Worm (Caenorhabditis elegans) whole organism, L2 larva: ENCODE data around the gene F57A8.1.

Experiments
- C34F6.9 ChIP-seq: fragments of 150-350 bp; optimal IDR thresholded peaks from 2 replicates; lab custom pipeline; 2014; ENCODE audit warnings: missing biosample characterization, missing genetic modification characterization
- F13H6.1 ChIP-seq: sonication (generic microtip); optimal IDR thresholded peaks from 2 replicates; lab custom pipeline; 2016; ENCODE audit warnings: missing genetic modification characterization, missing compliant biosample characterization
- R02D3.7 ChIP-seq: fragments of 150-350 bp; optimal IDR thresholded peaks from 2 replicates; lab custom pipeline; 2014; ENCODE audit warnings: missing biosample characterization, missing genetic modification characterization
- Y55F3AM.14 ChIP-seq: fragments of 200-800 bp; sonication (Bioruptor generic); optimal IDR thresholded peaks from 2 replicates; lab custom pipeline; 2018; ENCODE audit warnings: mild to moderate bottlenecking, missing genetic modification characterization, missing compliant biosample characterization
- ZK546.5 ChIP-seq: sonication (generic microtip); optimal IDR thresholded peaks from 2 replicates; lab custom pipeline; 2017; ENCODE audit warnings: missing biosample characterization, missing genetic modification characterization
- alr-1 ChIP-seq: fragments of 150-350 bp; optimal IDR thresholded peaks from 2 replicates; lab custom pipeline; 2014; ENCODE audit warnings: missing biosample characterization, missing genetic modification characterization
- aly-2 ChIP-seq: fragments of 150-350 bp; optimal IDR thresholded peaks from 2 replicates; lab custom pipeline; 2014; ENCODE audit warnings: missing biosample characterization, missing genetic modification characterization
- ama-1 ChIP-seq: fragments of 150-350 bp; optimal IDR thresholded peaks from 2 replicates; lab custom pipeline; 2018; ENCODE audit warnings: inconsistent platforms
- blmp-1 ChIP-seq: sonication (generic microtip); optimal IDR thresholded peaks from 2 replicates; lab custom pipeline; 2017; ENCODE audit warnings: missing genetic modification characterization, mild to moderate bottlenecking, missing compliant biosample characterization, antibody characterized with exemption, moderate library complexity; ENCODE audit not compliant: insufficient read depth
- ceh-16 ChIP-seq: fragments of 150-350 bp; optimal IDR thresholded peaks from 2 replicates; lab custom pipeline; 2014; ENCODE audit warnings: missing biosample characterization, missing genetic modification characterization
- ceh-82 ChIP-seq: fragments of 150-350 bp; optimal IDR thresholded peaks from 2 replicates; lab custom pipeline; 2014; ENCODE audit warnings: missing biosample characterization, missing genetic modification characterization
- crh-2 ChIP-seq: sonication (generic microtip); optimal IDR thresholded peaks from 2 replicates; lab custom pipeline; 2017; ENCODE audit warnings: missing biosample characterization, missing genetic modification characterization
- dmd-4 ChIP-seq: sonication (generic microtip); optimal IDR thresholded peaks from 2 replicates; lab custom pipeline; 2017; ENCODE audit warnings: missing biosample characterization, missing genetic modification characterization
- egl-27 ChIP-seq: sonication (generic microtip); optimal IDR thresholded peaks from 3 replicates; lab custom pipeline; 2017; ENCODE audit warnings: missing biosample characterization, missing genetic modification reagents, missing genetic modification characterization
- elt-1 ChIP-seq: fragments of 150-350 bp; optimal IDR thresholded peaks from 2 replicates; lab custom pipeline; 2014; ENCODE audit warnings: missing biosample characterization, missing genetic modification characterization
- elt-3 ChIP-seq: sonication (generic microtip); optimal IDR thresholded peaks from 2 replicates; lab custom pipeline; 2017; ENCODE audit warnings: missing biosample characterization, missing genetic modification characterization
- fos-1 ChIP-seq: fragments of 150-350 bp; optimal IDR thresholded peaks from 2 replicates; lab custom pipeline; 2014; ENCODE audit warnings: missing biosample characterization, missing genetic modification characterization
- gmeb-1 ChIP-seq: fragments of 150-350 bp; optimal IDR thresholded peaks from 2 replicates; lab custom pipeline; 2014; ENCODE audit warnings: missing biosample characterization, missing genetic modification characterization
- lin-11 ChIP-seq: fragments of 150-350 bp; sonication (generic microtip); optimal IDR thresholded peaks from 2 replicates; lab custom pipeline; 2014; ENCODE audit warnings: missing biosample characterization, missing genetic modification characterization, inconsistent platforms, mixed read lengths
- lin-13 ChIP-seq: fragments of 150-350 bp; optimal IDR thresholded peaks from 2 replicates; lab custom pipeline; 2014; ENCODE audit warnings: missing biosample characterization, missing genetic modification reagents, missing genetic modification characterization
- lin-39 ChIP-seq: fragments of 150-350 bp; optimal IDR thresholded peaks from 2 replicates; lab custom pipeline; 2014; ENCODE audit warnings: missing biosample characterization, missing genetic modification reagents, missing genetic modification characterization
- lsy-2 ChIP-seq, 2 experiments: fragments of 150-350 bp in 1 of 2; sonication (generic microtip) in 1 of 2; optimal IDR thresholded peaks; 2 replicates each; lab custom pipeline; 2014 to 2017; ENCODE audit warnings: missing biosample characterization in 2 of 2, missing genetic modification characterization in 2 of 2
- mab-5 ChIP-seq: fragments of 150-350 bp; optimal IDR thresholded peaks from 2 replicates; lab custom pipeline; 2014; ENCODE audit warnings: missing biosample characterization, missing genetic modification characterization
- mbf-1 ChIP-seq: sonication (generic microtip); optimal IDR thresholded peaks from 2 replicates; lab custom pipeline; 2017; ENCODE audit warnings: missing biosample characterization, missing genetic modification characterization
- mdl-1 ChIP-seq, 2 experiments: fragments of 150-350 bp in 1 of 2; sonication (generic microtip) in 1 of 2; optimal IDR thresholded peaks; 2 replicates each; lab custom pipeline; 2017; ENCODE audit warnings: missing biosample characterization in 2 of 2, missing genetic modification characterization in 2 of 2
- nhr-10 ChIP-seq: sonication (generic microtip); optimal IDR thresholded peaks from 2 replicates; lab custom pipeline; 2017; ENCODE audit warnings: missing biosample characterization, missing genetic modification characterization
- nhr-11 ChIP-seq: fragments of 150-350 bp; optimal IDR thresholded peaks from 2 replicates; lab custom pipeline; 2014; ENCODE audit warnings: missing biosample characterization, missing genetic modification characterization
- nhr-12 ChIP-seq: fragments of 150-350 bp; optimal IDR thresholded peaks from 2 replicates; lab custom pipeline; 2014; ENCODE audit warnings: missing biosample characterization, missing genetic modification characterization
- nhr-129 ChIP-seq: fragments of 150-350 bp; optimal IDR thresholded peaks from 2 replicates; lab custom pipeline; 2014; ENCODE audit warnings: missing biosample characterization, missing genetic modification characterization
- nhr-21 ChIP-seq: fragments of 150-350 bp; optimal IDR thresholded peaks from 2 replicates; lab custom pipeline; 2014; ENCODE audit warnings: missing biosample characterization, missing genetic modification characterization
- nhr-23 ChIP-seq: fragments of 150-350 bp; optimal IDR thresholded peaks from 2 replicates; lab custom pipeline; 2014; ENCODE audit warnings: missing biosample characterization, missing genetic modification reagents, missing genetic modification characterization
- nhr-237 ChIP-seq: fragments of 150-350 bp; optimal IDR thresholded peaks from 2 replicates; lab custom pipeline; 2014; ENCODE audit warnings: missing biosample characterization, missing genetic modification characterization
- nhr-25 ChIP-seq: fragments of 150-350 bp; sonication (generic microtip); optimal IDR thresholded peaks from 3 replicates; lab custom pipeline; 2014; ENCODE audit warnings: missing biosample characterization, missing genetic modification characterization
- nhr-6 ChIP-seq: fragments of 150-350 bp; optimal IDR thresholded peaks from 2 replicates; lab custom pipeline; 2014; ENCODE audit warnings: missing biosample characterization, missing genetic modification characterization
- nhr-77 ChIP-seq: fragments of 150-350 bp; optimal IDR thresholded peaks from 2 replicates; lab custom pipeline; 2014; ENCODE audit warnings: missing biosample characterization, missing genetic modification characterization
- peb-1 ChIP-seq: fragments of 150-350 bp; optimal IDR thresholded peaks from 2 replicates; lab custom pipeline; 2014; ENCODE audit warnings: missing biosample characterization, missing genetic modification characterization
- sem-4 ChIP-seq: fragments of 150-350 bp; optimal IDR thresholded peaks from 2 replicates; lab custom pipeline; 2014; ENCODE audit warnings: missing biosample characterization, missing genetic modification reagents, missing genetic modification characterization
- skn-1 ChIP-seq: sonication (generic microtip); optimal IDR thresholded peaks from 2 replicates; lab custom pipeline; 2017; ENCODE audit warnings: missing biosample characterization, missing genetic modification characterization
- sma-3 ChIP-seq: sonication (generic microtip); optimal IDR thresholded peaks from 2 replicates; lab custom pipeline; 2016; ENCODE audit warnings: missing genetic modification reagents, missing genetic modification characterization, missing compliant biosample characterization
- sma-9 ChIP-seq, 2 experiments: fragments of 150-350 bp in 1 of 2; sonication (generic microtip) in 1 of 2; optimal IDR thresholded peaks; 2 replicates each; lab custom pipeline; 2014 to 2016; ENCODE audit warnings: missing genetic modification characterization in 2 of 2, mild to moderate bottlenecking in 1 of 2, missing biosample characterization in 1 of 2, missing compliant biosample characterization in 1 of 2, missing genetic modification reagents in 1 of 2, moderate library complexity in 1 of 2
- snpc-4 ChIP-seq: fragments of 150-350 bp; optimal IDR thresholded peaks from 2 replicates; lab custom pipeline; 2014; ENCODE audit warnings: missing biosample characterization, missing genetic modification characterization
- unc-39 ChIP-seq: fragments of 150-350 bp; optimal IDR thresholded peaks from 2 replicates; lab custom pipeline; 2014; ENCODE audit warnings: missing biosample characterization, missing genetic modification characterization
- unc-55 ChIP-seq: fragments of 150-350 bp; sonication (generic microtip); optimal IDR thresholded peaks from 3 replicates; lab custom pipeline; 2014; ENCODE audit warnings: missing biosample characterization, missing genetic modification reagents, missing genetic modification characterization
- unc-62 ChIP-seq: fragments of 150-350 bp; optimal IDR thresholded peaks from 2 replicates; lab custom pipeline; 2014; ENCODE audit warnings: missing biosample characterization, missing genetic modification reagents, missing genetic modification characterization
- zag-1 ChIP-seq: fragments of 150-350 bp; optimal IDR thresholded peaks from 2 replicates; lab custom pipeline; 2014; ENCODE audit warnings: missing biosample characterization, missing genetic modification characterization
- ztf-1 ChIP-seq: fragments of 200-800 bp; sonication (Bioruptor generic); conservative IDR thresholded peaks from 2 replicates; pipeline ENCODE4 v1.3.6; 2022; ENCODE audit warnings: missing genetic modification characterization, missing compliant biosample characterization
- ztf-11 ChIP-seq: sonication (generic microtip); optimal IDR thresholded peaks from 2 replicates; lab custom pipeline; 2017; ENCODE audit warnings: missing biosample characterization, missing genetic modification characterization
- ztf-4 ChIP-seq: fragments of 150-350 bp; optimal IDR thresholded peaks from 2 replicates; lab custom pipeline; 2014; ENCODE audit warnings: missing biosample characterization, missing genetic modification characterization

Gene F57A8.1

ce11 chrV:10041484-10041883 is 4.3 kb downstream of the F57A8.1 start (continued):
- TF ChIP-seq R02D3.7 (tag; lab: Kevin White, UChicago), result no peak
- no peak for TF ChIP-seq nhr-21
- TF ChIP-seq sma-9 (GFP tag; optimal IDR thresholded peaks at IDR 0.05; lab: Kevin White, UChicago), result peak; percentile 3
- TF ChIP-seq sma-9 (tag; optimal IDR thresholded peaks at IDR 0.05; lab: Kevin White, UChicago), result no peak
- TF ChIP-seq nhr-23 (tag; lab: Kevin White, UChicago), result no peak
- no peak for TF ChIP-seq unc-39 (tag; lab: Kevin White, UChicago)
- no peak for TF ChIP-seq nhr-11
- TF ChIP-seq, all 48 proteins: peak for 12

DNA sequence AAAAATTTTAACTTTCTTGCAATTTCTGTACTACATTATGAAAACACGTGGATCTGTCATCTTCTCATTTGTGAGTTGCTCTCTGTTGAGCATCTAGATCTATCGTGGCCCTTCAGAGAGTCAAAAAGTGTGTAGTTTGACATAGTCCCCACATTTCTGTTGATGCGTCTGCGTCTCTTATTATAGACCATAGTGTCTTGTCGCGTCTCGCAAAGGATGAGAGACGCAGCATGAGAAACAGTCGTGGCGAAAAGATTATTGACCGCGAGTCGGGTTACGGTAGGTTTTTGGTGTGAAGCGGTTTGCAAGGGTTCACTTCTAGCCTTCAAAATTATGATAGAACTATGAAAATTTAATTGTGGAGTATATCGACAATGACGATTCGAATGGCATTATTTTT is 5.1 kb downstream of the F57A8.1 start:
- TF ChIP-seq nhr-21 (peak; percentile 39), lin-11 (tag; lab: Kevin White, UChicago) (peak; percentile 27), aly-2 (tag; lab: Kevin White, UChicago) (no peak), lsy-2 (tag; optimal IDR thresholded peaks at IDR 0.05; lab: Kevin White, UChicago) (peak; percentile 89 to 98), fos-1 (tag; lab: Kevin White, UChicago) (peak; percentile 46), sem-4 (tag; lab: Kevin White, UChicago) (peak; percentile 4), egl-27 (tag; lab: Kevin White, UChicago) (peak; percentile 71), F13H6.1 (tag; lab: Kevin White, UChicago) (peak; percentile 80), ztf-4 (no peak), ZK546.5 (tag; lab: Kevin White, UChicago) (no peak), nhr-25 (tag; lab: Kevin White, UChicago) (peak; percentile 3), C34F6.9 (peak; percentile 84), nhr-77 (tag; lab: Kevin White, UChicago) (no peak), mab-5 (tag; lab: Kevin White, UChicago) (peak; percentile 36), ztf-11 (no peak), peb-1 (no peak), gmeb-1 (tag; lab: Kevin White, UChicago) (peak; percentile 42), lin-39 (tag; lab: Kevin White, UChicago) (no peak), ama-1 (lab: Kevin White, UChicago) (no peak), sma-9 (GFP tag; optimal IDR thresholded peaks at IDR 0.05; lab: Kevin White, UChicago) (peak; percentile 95), sma-9 (tag; optimal IDR thresholded peaks at IDR 0.05; lab: Kevin White, UChicago) (no peak), dmd-4 (tag; lab: Kevin White, UChicago) (no peak), alr-1 (tag; lab: Kevin White, UChicago) (no peak), sma-3 (GFP tag; lab: Kevin White, UChicago) (peak; percentile 53), nhr-23 (tag; lab: Kevin White, UChicago) (no peak), nhr-129 (tag; lab: Kevin White, UChicago) (peak; percentile 80), ceh-16 (tag; lab: Kevin White, UChicago) (no peak), ztf-1 (GFP tag; lab: Robert Waterston, UW) (no peak), mdl-1 (tag; optimal IDR thresholded peaks at IDR 0.05; lab: Kevin White, UChicago) (peak in 1 of 2 experiments; percentile 71), nhr-6 (peak; percentile 23), unc-39 (tag; lab: Kevin White, UChicago) (no peak), lin-13 (GFP tag; lab: Kevin White, UChicago) (peak; percentile 40), crh-2 (tag; lab: Kevin White, UChicago) (peak; percentile 81), unc-62 (GFP tag; lab: Kevin White, UChicago) (no peak), nhr-12 (tag; lab: Kevin White, UChicago) (no peak), elt-3 (tag; lab: Kevin White, UChicago) (no peak), ceh-82 (tag; lab: Kevin White, UChicago) (no peak), nhr-10 (tag; lab: Kevin White, UChicago) (peak; percentile 8), mbf-1 (tag; lab: Kevin White, UChicago) (no peak), R02D3.7 (tag; lab: Kevin White, UChicago) (no peak), Y55F3AM.14 (no peak), elt-1 (tag; lab: Kevin White, UChicago) (no peak), zag-1 (tag; lab: Kevin White, UChicago) (peak; percentile 28), nhr-237 (tag; lab: Kevin White, UChicago) (no peak), skn-1 (no peak), nhr-11 (no peak), unc-55 (GFP tag; lab: Kevin White, UChicago) (peak; percentile 74), blmp-1 (tag; lab: Kevin White, UChicago) (no peak), snpc-4 (tag; lab: Kevin White, UChicago) (no peak)
